Worm (Caenorhabditis elegans) whole organism, L2 larva: ENCODE results near the gene F10B5.2.

Experiments used
- aly-2 ChIP-seq: fragments of 150-350 bp; optimal IDR thresholded peaks from 2 replicates; lab custom pipeline; 2014; ENCODE audit warnings: missing biosample characterization, missing genetic modification characterization
- ama-1 ChIP-seq: fragments of 150-350 bp; optimal IDR thresholded peaks from 2 replicates; lab custom pipeline; 2018; ENCODE audit warnings: inconsistent platforms
- blmp-1 ChIP-seq: sonication (generic microtip); optimal IDR thresholded peaks from 2 replicates; lab custom pipeline; 2017; ENCODE audit warnings: missing genetic modification characterization, mild to moderate bottlenecking, missing compliant biosample characterization, antibody characterized with exemption, moderate library complexity; ENCODE audit not compliant: insufficient read depth
- ceh-16 ChIP-seq: fragments of 150-350 bp; optimal IDR thresholded peaks from 2 replicates; lab custom pipeline; 2014; ENCODE audit warnings: missing biosample characterization, missing genetic modification characterization
- egl-27 ChIP-seq: sonication (generic microtip); optimal IDR thresholded peaks from 3 replicates; lab custom pipeline; 2017; ENCODE audit warnings: missing biosample characterization, missing genetic modification reagents, missing genetic modification characterization
- lin-11 ChIP-seq: fragments of 150-350 bp; sonication (generic microtip); optimal IDR thresholded peaks from 2 replicates; lab custom pipeline; 2014; ENCODE audit warnings: missing biosample characterization, missing genetic modification characterization, inconsistent platforms, mixed read lengths
- mbf-1 ChIP-seq: sonication (generic microtip); optimal IDR thresholded peaks from 2 replicates; lab custom pipeline; 2017; ENCODE audit warnings: missing biosample characterization, missing genetic modification characterization
- nhr-11 ChIP-seq: fragments of 150-350 bp; optimal IDR thresholded peaks from 2 replicates; lab custom pipeline; 2014; ENCODE audit warnings: missing biosample characterization, missing genetic modification characterization
- sma-3 ChIP-seq: sonication (generic microtip); optimal IDR thresholded peaks from 2 replicates; lab custom pipeline; 2016; ENCODE audit warnings: missing genetic modification reagents, missing genetic modification characterization, missing compliant biosample characterization
- zag-1 ChIP-seq: fragments of 150-350 bp; optimal IDR thresholded peaks from 2 replicates; lab custom pipeline; 2014; ENCODE audit warnings: missing biosample characterization, missing genetic modification characterization
- ztf-1 ChIP-seq: fragments of 200-800 bp; sonication (Bioruptor generic); conservative IDR thresholded peaks from 2 replicates; pipeline ENCODE4 v1.3.6; 2022; ENCODE audit warnings: missing genetic modification characterization, missing compliant biosample characterization
- ztf-11 ChIP-seq: sonication (generic microtip); optimal IDR thresholded peaks from 2 replicates; lab custom pipeline; 2017; ENCODE audit warnings: missing biosample characterization, missing genetic modification characterization

DNA sequence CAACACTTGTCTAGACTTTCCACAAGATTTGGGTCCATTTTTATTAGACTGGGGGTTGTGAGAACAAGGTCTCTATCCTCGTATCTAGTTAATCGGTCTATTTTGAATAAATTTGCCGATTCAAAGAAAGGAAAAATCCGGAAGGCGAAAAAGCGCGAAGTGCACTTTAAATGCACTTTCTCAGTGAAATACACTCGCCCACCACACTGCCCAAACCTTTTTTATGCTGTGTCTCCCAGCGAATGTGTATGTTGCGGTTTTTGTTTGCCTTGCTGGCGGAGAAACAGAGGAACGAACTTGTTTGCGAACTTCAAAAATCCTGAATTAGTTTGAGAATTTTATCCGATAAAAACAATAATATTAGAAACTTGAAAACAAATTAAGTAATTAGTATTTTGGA lies 13.8 kb upstream of the F10B5.2 start:
- no peak for TF ChIP-seq zag-1 (tag; lab: Kevin White, UChicago)
- TF ChIP-seq ztf-1 (GFP tag; lab: Robert Waterston, UW), result no peak
- no peak for TF ChIP-seq blmp-1 (tag; lab: Kevin White, UChicago)
- no peak for TF ChIP-seq sma-3 (GFP tag; lab: Kevin White, UChicago)
- TF ChIP-seq lin-11 (tag; lab: Kevin White, UChicago), result no peak
- no peak for TF ChIP-seq egl-27 (tag; lab: Kevin White, UChicago)
- no peak for TF ChIP-seq mbf-1
- no peak for TF ChIP-seq aly-2
- TF ChIP-seq ceh-16, result no peak
- TF ChIP-seq ztf-11 (tag; lab: Kevin White, UChicago), result no peak
- no peak for TF ChIP-seq ama-1
- TF ChIP-seq nhr-11 (tag; lab: Kevin White, UChicago), result no peak
